Fruit fly (Drosophila melanogaster) whole organism, adult: ENCODE measurements around the gene CG14810.

Experiments
- CG11617 ChIP-seq: fragments of 200-800 bp; sonication (Bioruptor generic); optimal IDR thresholded peaks from 2 replicates; lab custom pipeline; 2017; ENCODE audit warnings: mild to moderate bottlenecking, missing biosample characterization, missing genetic modification reagents, missing genetic modification characterization
- CG14711 ChIP-seq: fragments of 200-800 bp; sonication (Bioruptor generic); optimal IDR thresholded peaks from 2 replicates; lab custom pipeline; 2018; ENCODE audit warnings: missing biosample characterization, mild to moderate bottlenecking, missing genetic modification characterization, moderate library complexity
- CG1620 ChIP-seq: fragments of 200-800 bp; sonication (Bioruptor generic); optimal IDR thresholded peaks from 2 replicates; lab custom pipeline; 2016; ENCODE audit warnings: missing biosample characterization, missing genetic modification characterization
- CG7045 ChIP-seq: fragments of 200-800 bp; sonication (Bioruptor generic); optimal IDR thresholded peaks from 2 replicates; lab custom pipeline; 2017; ENCODE audit warnings: missing biosample characterization, mild to moderate bottlenecking, missing genetic modification characterization
- CG7101 ChIP-seq: fragments of 200-800 bp; sonication (Bioruptor generic); optimal IDR thresholded peaks from 2 replicates; lab custom pipeline; 2018; ENCODE audit warnings: missing biosample characterization, mild to moderate bottlenecking, missing genetic modification characterization, moderate library complexity
- Crg-1 ChIP-seq: fragments of 200-800 bp; sonication (Bioruptor generic); optimal IDR thresholded peaks from 2 replicates; lab custom pipeline; 2016; ENCODE audit warnings: missing biosample characterization, missing genetic modification characterization
- cic ChIP-seq: fragments of 200-800 bp; sonication (Bioruptor generic); optimal IDR thresholded peaks from 2 replicates; lab custom pipeline; 2017; ENCODE audit warnings: missing biosample characterization, mild to moderate bottlenecking, missing genetic modification characterization, moderate library complexity
- pad ChIP-seq: fragments of 200-800 bp; sonication (Bioruptor generic); optimal IDR thresholded peaks from 3 replicates; lab custom pipeline; 2017; ENCODE audit warnings: missing biosample characterization, missing genetic modification characterization, mild to moderate bottlenecking, moderate library complexity, missing genetic modification reagents

- TF ChIP-seq CG14711 = no peak
- TF ChIP-seq CG7045 = no peak
- TF ChIP-seq CG1620 (GFP tag; lab: Kevin White, UChicago) = no peak
- TF ChIP-seq Crg-1 (GFP tag; lab: Kevin White, UChicago) = no peak
- TF ChIP-seq pad (GFP tag; lab: Kevin White, UChicago) = no peak
- TF ChIP-seq cic (GFP tag; lab: Kevin White, UChicago) = no peak
- TF ChIP-seq CG7101 (tag; lab: Kevin White, UChicago) = no peak
- TF ChIP-seq CG11617 (GFP tag; lab: Kevin White, UChicago) = no peak
Measured at dm6 chrX:1823883-1824609, 3.9 kb upstream of the CG14810 start.
